Worm (Caenorhabditis elegans) whole organism, L4 larva: Measurements from ENCODE around the gene C01G6.4.

Experiments used
- D1046.2 ChIP-seq: fragments of 200-800 bp; sonication (Bioruptor generic); IDR thresholded peaks from 2 replicates; pipeline ENCODE4 v1.3.6; 2022; ENCODE audit warnings: missing genetic modification characterization, missing compliant biosample characterization
- Y105C5A.15 ChIP-seq: fragments of 200-800 bp; sonication (Bioruptor generic); IDR thresholded peaks from 2 replicates; pipeline ENCODE4 v1.3.6; 2022; ENCODE audit warnings: missing genetic modification characterization, missing compliant biosample characterization
- ZK337.2 ChIP-seq: fragments of 200-800 bp; sonication (Bioruptor generic); IDR thresholded peaks from 2 replicates; pipeline ENCODE4 v1.3.6; 2022; ENCODE audit warnings: missing genetic modification reagents, missing genetic modification characterization, missing compliant biosample characterization
- ZK546.5 ChIP-seq, 2 experiments: sonication (generic microtip); optimal IDR thresholded peaks; 2 replicates each; lab custom pipeline; 2017; ENCODE audit warnings: missing biosample characterization in 2 of 2, missing genetic modification characterization in 2 of 2
- aha-1 ChIP-seq: fragments of 150-350 bp; peaks from one replicate; lab custom pipeline; 2014; ENCODE audit warnings: missing biosample characterization, missing genetic modification characterization
- aly-2 ChIP-seq: sonication (generic microtip); optimal IDR thresholded peaks from 2 replicates; lab custom pipeline; 2018; ENCODE audit warnings: missing biosample characterization, missing genetic modification characterization
- ama-1 ChIP-seq: fragments of 150-350 bp; optimal IDR thresholded peaks from 2 replicates; lab custom pipeline; 2014; ENCODE audit warnings: inconsistent platforms, mixed read lengths
- ceh-20 ChIP-seq: fragments of 200-800 bp; sonication (Bioruptor generic); IDR thresholded peaks from 2 replicates; pipeline ENCODE4 v1.3.6; 2022; ENCODE audit warnings: missing genetic modification reagents, missing genetic modification characterization, missing compliant biosample characterization
- ceh-44 ChIP-seq: fragments of 200-800 bp; sonication (Bioruptor generic); IDR thresholded peaks from 2 replicates; pipeline ENCODE4 v1.3.6; 2022; ENCODE audit warnings: missing genetic modification reagents, missing genetic modification characterization, missing compliant biosample characterization
- ces-1 ChIP-seq: fragments of 150-350 bp; sonication (generic microtip); optimal IDR thresholded peaks from 4 replicates; lab custom pipeline; 2014; ENCODE audit warnings: missing biosample characterization, missing genetic modification reagents, missing genetic modification characterization
- ctbp-1 ChIP-seq: fragments of 200-800 bp; sonication (Bioruptor generic); IDR thresholded peaks from 2 replicates; pipeline ENCODE4 v1.3.6; 2022; ENCODE audit warnings: missing genetic modification reagents, missing genetic modification characterization, missing compliant biosample characterization
- daf-12 ChIP-seq: fragments of 150-350 bp; optimal IDR thresholded peaks from 2 replicates; lab custom pipeline; 2014; ENCODE audit warnings: missing biosample characterization, missing genetic modification reagents, missing genetic modification characterization
- daf-16 ChIP-seq, 3 experiments: sonication (generic microtip); optimal IDR thresholded peaks; 2 replicates each; lab custom pipeline; 2016 to 2017; ENCODE audit warnings: missing genetic modification characterization in 3 of 3, missing genetic modification reagents in 3 of 3, mild to moderate bottlenecking in 2 of 3, missing compliant biosample characterization in 2 of 3, missing biosample characterization in 1 of 3, moderate library complexity in 1 of 3
- daf-19 ChIP-seq: fragments of 200-800 bp; sonication (Bioruptor generic); conservative IDR thresholded peaks from 2 replicates; pipeline ENCODE4 v1.3.6; 2022; ENCODE audit warnings: missing genetic modification characterization, missing compliant biosample characterization
- daf-8 ChIP-seq: fragments of 200-800 bp; sonication (Bioruptor generic); IDR thresholded peaks from 2 replicates; pipeline ENCODE4 v1.3.6; 2022; ENCODE audit warnings: missing genetic modification characterization, missing compliant biosample characterization
- dpl-1 ChIP-seq: fragments of 150-350 bp; optimal IDR thresholded peaks from 2 replicates; lab custom pipeline; 2014; ENCODE audit warnings: missing biosample characterization, missing genetic modification reagents, missing genetic modification characterization
- egl-27 ChIP-seq: sonication (generic microtip); optimal IDR thresholded peaks from 3 replicates; lab custom pipeline; 2017; ENCODE audit warnings: missing biosample characterization, missing genetic modification reagents, missing genetic modification characterization
- fos-1 ChIP-seq: fragments of 150-350 bp; optimal IDR thresholded peaks from 2 replicates; lab custom pipeline; 2014; ENCODE audit warnings: missing biosample characterization, missing genetic modification characterization
- hlh-11 ChIP-seq: fragments of 200-800 bp; sonication (Bioruptor generic); optimal IDR thresholded peaks from 2 replicates; lab custom pipeline; 2018; ENCODE audit warnings: mild to moderate bottlenecking, missing genetic modification characterization, missing compliant biosample characterization
- hlh-30 ChIP-seq: sonication (generic microtip); optimal IDR thresholded peaks from 2 replicates; lab custom pipeline; 2017; ENCODE audit warnings: antibody characterized with exemption, mild to moderate bottlenecking, missing genetic modification characterization, missing compliant biosample characterization; ENCODE audit not compliant: insufficient read depth
- hmg-1.1 ChIP-seq: fragments of 200-800 bp; sonication (Bioruptor generic); IDR thresholded peaks from 2 replicates; pipeline ENCODE4 v1.3.6; 2022; ENCODE audit warnings: missing genetic modification reagents, missing genetic modification characterization, missing compliant biosample characterization
- lin-13 ChIP-seq: fragments of 150-350 bp; optimal IDR thresholded peaks from 2 replicates; lab custom pipeline; 2014; ENCODE audit warnings: missing biosample characterization, missing genetic modification reagents, missing genetic modification characterization
- lin-15B ChIP-seq: fragments of 150-350 bp; sonication (generic microtip); optimal IDR thresholded peaks from 3 replicates; lab custom pipeline; 2014; ENCODE audit warnings: missing biosample characterization, missing genetic modification characterization
- lin-29 ChIP-seq: fragments of 200-800 bp; sonication (Bioruptor generic); IDR thresholded peaks from 2 replicates; pipeline ENCODE4 v1.3.6; 2022; ENCODE audit warnings: missing genetic modification reagents, missing genetic modification characterization, missing compliant biosample characterization
- lin-38 ChIP-seq: fragments of 200-800 bp; sonication (Bioruptor generic); IDR thresholded peaks from 2 replicates; pipeline ENCODE4 v1.3.6; 2022; ENCODE audit warnings: missing genetic modification reagents, missing genetic modification characterization, missing compliant biosample characterization
- lin-39 ChIP-seq: fragments of 150-350 bp; optimal IDR thresholded peaks from 2 replicates; lab custom pipeline; 2014; ENCODE audit warnings: missing biosample characterization, missing genetic modification reagents, missing genetic modification characterization
- lsy-2 ChIP-seq, 2 experiments: fragments of 150-350 bp in 1 of 2; sonication (generic microtip) in 1 of 2; optimal IDR thresholded peaks; 2 replicates each; lab custom pipeline; 2014 to 2017; ENCODE audit warnings: missing biosample characterization in 2 of 2, missing genetic modification characterization in 2 of 2
- madf-5 ChIP-seq, 2 experiments: fragments of 200-800 bp; sonication (Bioruptor generic); IDR thresholded peaks; 2 replicates each; pipeline ENCODE4 v1.3.6; 2022; ENCODE audit warnings: missing compliant biosample characterization in 2 of 2, missing genetic modification characterization in 2 of 2
- mdl-1 ChIP-seq, 2 experiments: fragments of 150-350 bp in 1 of 2; sonication (generic microtip) in 1 of 2; optimal IDR thresholded peaks; 2 replicates each; lab custom pipeline; 2014 to 2017; ENCODE audit warnings: missing biosample characterization in 2 of 2, missing genetic modification characterization in 2 of 2
- mdt-29 ChIP-seq: fragments of 200-800 bp; sonication (Bioruptor generic); IDR thresholded peaks from 2 replicates; pipeline ENCODE4 v1.3.6; 2022; ENCODE audit warnings: missing genetic modification reagents, missing genetic modification characterization, missing compliant biosample characterization
- mep-1 ChIP-seq: fragments of 150-350 bp; sonication (generic microtip); optimal IDR thresholded peaks from 3 replicates; lab custom pipeline; 2014; ENCODE audit warnings: missing biosample characterization, missing genetic modification characterization
- mes-2 ChIP-seq: sonication (generic microtip); optimal IDR thresholded peaks from 2 replicates; lab custom pipeline; 2016; ENCODE audit warnings: missing genotype, mild to moderate bottlenecking, missing genetic modification characterization, missing compliant biosample characterization; ENCODE audit not compliant: poor library complexity, severe bottlenecking
- nhr-10 ChIP-seq: fragments of 150-350 bp; optimal IDR thresholded peaks from 2 replicates; lab custom pipeline; 2014; ENCODE audit warnings: missing biosample characterization, missing genetic modification characterization
- nhr-102 ChIP-seq: sonication (generic microtip); optimal IDR thresholded peaks from 2 replicates; lab custom pipeline; 2016; ENCODE audit warnings: mild to moderate bottlenecking, missing genetic modification characterization, moderate library complexity, missing compliant biosample characterization
- nhr-11 ChIP-seq: fragments of 150-350 bp; optimal IDR thresholded peaks from 2 replicates; lab custom pipeline; 2014; ENCODE audit warnings: missing biosample characterization, missing genetic modification characterization
- nhr-25 ChIP-seq: sonication (generic microtip); optimal IDR thresholded peaks from 2 replicates; lab custom pipeline; 2017; ENCODE audit warnings: missing genetic modification characterization, mild to moderate bottlenecking, missing compliant biosample characterization, antibody characterized with exemption, moderate library complexity, borderline replicate concordance; ENCODE audit not compliant: insufficient read depth
- nhr-42 ChIP-seq: fragments of 200-800 bp; sonication (Bioruptor generic); IDR thresholded peaks from 2 replicates; pipeline ENCODE4 v1.3.6; 2022; ENCODE audit warnings: missing genetic modification characterization, missing compliant biosample characterization
- nhr-48 ChIP-seq: sonication (generic microtip); optimal IDR thresholded peaks from 2 replicates; lab custom pipeline; 2016; ENCODE audit warnings: mild to moderate bottlenecking, missing genetic modification characterization, missing compliant biosample characterization
- nhr-6 ChIP-seq: fragments of 150-350 bp; optimal IDR thresholded peaks from 2 replicates; lab custom pipeline; 2014; ENCODE audit warnings: missing biosample characterization, missing genetic modification characterization
- pha-4 ChIP-seq, 2 experiments: fragments of 150-350 bp in 1 of 2; fragments of 200-800 bp in 1 of 2; sonication (Bioruptor generic) in 1 of 2; IDR thresholded peaks in 1 of 2; optimal IDR thresholded peaks in 1 of 2; 2 replicates each; pipeline versions ENCODE4 v1.3.6 to Lab custom; 2014 to 2022; ENCODE audit warnings: missing genetic modification characterization in 2 of 2, missing genetic modification reagents in 2 of 2, missing biosample characterization in 1 of 2, missing compliant biosample characterization in 1 of 2
- php-3 ChIP-seq: fragments of 200-800 bp; sonication (Bioruptor generic); IDR thresholded peaks from 2 replicates; pipeline ENCODE4 v1.3.6; 2022; ENCODE audit warnings: missing genetic modification reagents, missing genetic modification characterization, missing compliant biosample characterization
- pqm-1 ChIP-seq: sonication (generic microtip); optimal IDR thresholded peaks from 2 replicates; lab custom pipeline; 2017; ENCODE audit warnings: missing biosample characterization, missing genetic modification characterization
- sdz-12 ChIP-seq: fragments of 200-800 bp; sonication (Bioruptor generic); optimal IDR thresholded peaks from 2 replicates; lab custom pipeline; 2018; ENCODE audit warnings: mild to moderate bottlenecking, missing genetic modification characterization, missing compliant biosample characterization
- skn-1 ChIP-seq: fragments of 150-350 bp; optimal IDR thresholded peaks from 2 replicates; lab custom pipeline; 2014; ENCODE audit warnings: missing biosample characterization, missing genetic modification characterization
- snpc-1.2 ChIP-seq: fragments of 200-800 bp; sonication (Bioruptor generic); IDR thresholded peaks from 2 replicates; pipeline ENCODE4 v1.3.6; 2022; ENCODE audit warnings: missing genetic modification reagents, missing genetic modification characterization, missing compliant biosample characterization
- spr-3 ChIP-seq: fragments of 200-800 bp; sonication (Bioruptor generic); optimal IDR thresholded peaks from 2 replicates; lab custom pipeline; 2018; ENCODE audit warnings: mild to moderate bottlenecking, missing genetic modification characterization, missing compliant biosample characterization
- tag-97 ChIP-seq: fragments of 200-800 bp; sonication (Bioruptor generic); IDR thresholded peaks from 2 replicates; pipeline ENCODE4 v1.3.6; 2022; ENCODE audit warnings: missing genetic modification characterization, missing compliant biosample characterization
- tra-1 ChIP-seq: fragments of 200-800 bp; sonication (Bioruptor generic); IDR thresholded peaks from 2 replicates; pipeline ENCODE4 v1.3.6; 2022; ENCODE audit warnings: missing genetic modification reagents, missing genetic modification characterization, missing compliant biosample characterization
- zfp-3 ChIP-seq: fragments of 200-800 bp; sonication (Bioruptor generic); conservative IDR thresholded peaks from 2 replicates; pipeline ENCODE4 v1.3.6; 2022; ENCODE audit warnings: missing genetic modification reagents, missing genetic modification characterization, missing compliant biosample characterization

The C01G6.4 gene

ce11 chrII:9283668-9284357 lies 11.0 kb upstream of the C01G6.4 start:
- TF ChIP-seq lin-29 (GFP tag; lab: Robert Waterston, UW) (no peak), mes-2 (tag; lab: Kevin White, UChicago) (peak; percentile 66), hlh-30 (tag; lab: Kevin White, UChicago) (peak; percentile 96), pha-4 (GFP tag; IDR thresholded peaks at IDR 0.05; lab: Robert Waterston, UW) (peak; percentile 59; the same call in 1 of the 2 replicates), pha-4 (tag; optimal IDR thresholded peaks at IDR 0.05; lab: Kevin White, UChicago) (no peak), dpl-1 (peak; percentile 16), nhr-48 (peak; percentile 74), ama-1 (lab: Kevin White, UChicago) (no peak), lin-13 (GFP tag; lab: Kevin White, UChicago) (no peak), aha-1 (peak; percentile 94), ZK337.2 (GFP tag; lab: Robert Waterston, UW) (no peak), Y105C5A.15 (GFP tag; lab: Robert Waterston, UW) (no peak), ceh-20 (GFP tag; lab: Robert Waterston, UW) (peak; percentile 18; the same call in 1 of the 2 replicates), daf-8 (GFP tag; lab: Robert Waterston, UW) (no peak), php-3 (peak; percentile 89), pqm-1 (tag; lab: Kevin White, UChicago) (no peak), ces-1 (GFP tag; lab: Kevin White, UChicago) (no peak), ZK546.5 (tag; optimal IDR thresholded peaks at IDR 0.05; lab: Kevin White, UChicago) (no peak), sdz-12 (GFP tag; lab: Kevin White, UChicago) (no peak), lin-38 (0 out of 2 replicates have a peak, but pooled peaks have one; percentile 12), nhr-10 (tag; lab: Kevin White, UChicago) (peak; percentile 19), egl-27 (tag; lab: Kevin White, UChicago) (no peak), zfp-3 (peak; percentile 67; the same call in 1 of the 2 replicates), lin-15B (tag; lab: Kevin White, UChicago) (no peak), hlh-11 (peak; percentile 97), lin-39 (no peak), snpc-1.2 (GFP tag; lab: Robert Waterston, UW) (no peak), ceh-44 (GFP tag; lab: Robert Waterston, UW) (no peak), nhr-42 (GFP tag; lab: Robert Waterston, UW) (no peak), madf-5 (GFP tag; IDR thresholded peaks at IDR 0.05; lab: Robert Waterston, UW) (no peak), ctbp-1 (GFP tag; lab: Robert Waterston, UW) (no peak), nhr-25 (tag; lab: Kevin White, UChicago) (no peak), nhr-102 (peak; percentile 78), aly-2 (no peak), daf-16 (GFP tag; optimal IDR thresholded peaks at IDR 0.05; lab: Kevin White, UChicago) (peak; percentile 20 to 94), daf-16 (tag; optimal IDR thresholded peaks at IDR 0.05; lab: Kevin White, UChicago) (peak; percentile 95), mep-1 (peak; percentile 70), spr-3 (GFP tag; lab: Kevin White, UChicago) (peak; percentile 20), lsy-2 (tag; optimal IDR thresholded peaks at IDR 0.05; lab: Kevin White, UChicago) (peak; percentile 2 to 81), hmg-1.1 (GFP tag; lab: Robert Waterston, UW) (no peak), daf-12 (tag; lab: Kevin White, UChicago) (no peak), mdt-29 (GFP tag; lab: Robert Waterston, UW) (peak; percentile 53; the same call in 1 of the 2 replicates), mdl-1 (tag; optimal IDR thresholded peaks at IDR 0.05; lab: Kevin White, UChicago) (peak; percentile 70 to 96), skn-1 (tag; lab: Kevin White, UChicago) (no peak), D1046.2 (no peak), tag-97 (no peak), nhr-11 (peak; percentile 78), tra-1 (peak; percentile 50; the same call in 1 of the 2 replicates), daf-19 (GFP tag; lab: Robert Waterston, UW) (no peak), fos-1 (tag; lab: Kevin White, UChicago) (peak; percentile 33), nhr-6 (no peak)
